Worm (Caenorhabditis elegans) whole organism, late embryonic: Measurements from ENCODE around the gene nhr-243.

Experiments
- C38D4.7 ChIP-seq: fragments of 200-800 bp; sonication (Bioruptor generic); optimal IDR thresholded peaks from 2 replicates; lab custom pipeline; 2018; ENCODE audit warnings: mild to moderate bottlenecking, missing genetic modification characterization, moderate library complexity, missing compliant biosample characterization
- K09A11.1 ChIP-seq: sonication (generic microtip); optimal IDR thresholded peaks from 2 replicates; lab custom pipeline; 2017; ENCODE audit warnings: antibody characterized with exemption, mild to moderate bottlenecking, missing genetic modification characterization, missing compliant biosample characterization; ENCODE audit not compliant: insufficient read depth
- T23F11.4 ChIP-seq: fragments of 200-800 bp; sonication (Bioruptor generic); optimal IDR thresholded peaks from 2 replicates; lab custom pipeline; 2018; ENCODE audit warnings: mild to moderate bottlenecking, missing genetic modification characterization, missing compliant biosample characterization
- ceh-14 ChIP-seq: sonication (generic microtip); optimal IDR thresholded peaks from 2 replicates; lab custom pipeline; 2016; ENCODE audit warnings: missing genotype, missing genetic modification characterization, missing compliant biosample characterization
- ceh-18 ChIP-seq: sonication (generic microtip); optimal IDR thresholded peaks from 2 replicates; lab custom pipeline; 2016; ENCODE audit warnings: missing genetic modification characterization, missing compliant biosample characterization
- ceh-19 ChIP-seq: fragments of 200-800 bp; sonication (Bioruptor generic); optimal IDR thresholded peaks from 2 replicates; lab custom pipeline; 2018; ENCODE audit warnings: mild to moderate bottlenecking, missing genetic modification characterization, missing compliant biosample characterization
- ceh-24 ChIP-seq: sonication (generic microtip); optimal IDR thresholded peaks from 2 replicates; lab custom pipeline; 2016; ENCODE audit warnings: mild to moderate bottlenecking, missing genetic modification characterization, missing compliant biosample characterization
- ceh-30 ChIP-seq: fragments of 150-350 bp; optimal IDR thresholded peaks from 2 replicates; lab custom pipeline; 2014; ENCODE audit warnings: missing biosample characterization, missing genetic modification characterization
- ceh-31 ChIP-seq: sonication (generic microtip); optimal IDR thresholded peaks from 2 replicates; lab custom pipeline; 2016; ENCODE audit warnings: missing genetic modification characterization, missing compliant biosample characterization
- ceh-34 ChIP-seq: sonication (generic microtip); optimal IDR thresholded peaks from 2 replicates; lab custom pipeline; 2016; ENCODE audit warnings: mild to moderate bottlenecking, missing genetic modification characterization, missing compliant biosample characterization
- ceh-48 ChIP-seq: sonication (generic microtip); optimal IDR thresholded peaks from 2 replicates; lab custom pipeline; 2016; ENCODE audit warnings: missing genetic modification characterization, inconsistent platforms, missing compliant biosample characterization
- che-1 ChIP-seq: sonication (generic microtip); optimal IDR thresholded peaks from 2 replicates; lab custom pipeline; 2016; ENCODE audit warnings: mild to moderate bottlenecking, missing genetic modification characterization, missing compliant biosample characterization
- dmd-4 ChIP-seq: sonication (generic microtip); optimal IDR thresholded peaks from 2 replicates; lab custom pipeline; 2016; ENCODE audit warnings: borderline replicate concordance, missing genetic modification characterization, missing compliant biosample characterization
- elt-2 ChIP-seq: sonication (generic microtip); optimal IDR thresholded peaks from 2 replicates; lab custom pipeline; 2016; ENCODE audit warnings: missing genetic modification reagents, missing genetic modification characterization, missing compliant biosample characterization
- elt-4 ChIP-seq: sonication (generic microtip); optimal IDR thresholded peaks from 2 replicates; lab custom pipeline; 2016; ENCODE audit warnings: missing genetic modification characterization, missing compliant biosample characterization
- eyg-1 ChIP-seq: sonication (generic microtip); optimal IDR thresholded peaks from 2 replicates; lab custom pipeline; 2016; ENCODE audit warnings: missing genotype, missing genetic modification characterization, missing compliant biosample characterization
- gmeb-2 ChIP-seq: sonication (generic microtip); optimal IDR thresholded peaks from 2 replicates; lab custom pipeline; 2016; ENCODE audit warnings: missing genetic modification characterization, inconsistent platforms, missing compliant biosample characterization
- hlh-13 ChIP-seq: fragments of 200-800 bp; sonication (Bioruptor generic); optimal IDR thresholded peaks from 2 replicates; lab custom pipeline; 2018; ENCODE audit warnings: mild to moderate bottlenecking, missing genetic modification characterization, missing compliant biosample characterization
- hlh-15 ChIP-seq: sonication (generic microtip); optimal IDR thresholded peaks from 2 replicates; lab custom pipeline; 2016; ENCODE audit warnings: missing genetic modification characterization, missing compliant biosample characterization
- hlh-6 ChIP-seq: sonication (generic microtip); optimal IDR thresholded peaks from 2 replicates; lab custom pipeline; 2016; ENCODE audit warnings: missing genotype, missing genetic modification characterization, missing compliant biosample characterization
- hlh-8 ChIP-seq: sonication (generic microtip); optimal IDR thresholded peaks from 2 replicates; lab custom pipeline; 2016; ENCODE audit warnings: missing genotype, missing genetic modification characterization, missing compliant biosample characterization
- lim-6 ChIP-seq: sonication (generic microtip); optimal IDR thresholded peaks from 2 replicates; lab custom pipeline; 2016; ENCODE audit warnings: missing genetic modification characterization, missing compliant biosample characterization
- lin-11 ChIP-seq: fragments of 200-800 bp; sonication (Bioruptor generic); optimal IDR thresholded peaks from 2 replicates; lab custom pipeline; 2018; ENCODE audit warnings: mild to moderate bottlenecking, missing genetic modification characterization, missing compliant biosample characterization
- madf-2 ChIP-seq: sonication (generic microtip); optimal IDR thresholded peaks from 2 replicates; lab custom pipeline; 2017; ENCODE audit warnings: missing genetic modification characterization, missing compliant biosample characterization
- mec-3 ChIP-seq: sonication (generic microtip); optimal IDR thresholded peaks from 2 replicates; lab custom pipeline; 2016; ENCODE audit warnings: borderline replicate concordance, missing genetic modification characterization, missing compliant biosample characterization
- nhr-11 ChIP-seq: fragments of 150-350 bp; optimal IDR thresholded peaks from 2 replicates; lab custom pipeline; 2014; ENCODE audit warnings: missing biosample characterization, missing genetic modification characterization
- npax-4 ChIP-seq: sonication (generic microtip); optimal IDR thresholded peaks from 2 replicates; lab custom pipeline; 2016; ENCODE audit warnings: missing genetic modification characterization, missing compliant biosample characterization
- odd-2 ChIP-seq: sonication (generic microtip); optimal IDR thresholded peaks from 2 replicates; lab custom pipeline; 2017; ENCODE audit warnings: antibody characterized with exemption, mild to moderate bottlenecking, missing genetic modification characterization, missing compliant biosample characterization
- pat-9 ChIP-seq: fragments of 200-800 bp; sonication (Bioruptor generic); optimal IDR thresholded peaks from 2 replicates; lab custom pipeline; 2018; ENCODE audit warnings: mild to moderate bottlenecking, missing genetic modification characterization, moderate library complexity, missing compliant biosample characterization
- pha-4 ChIP-seq: fragments of 150-350 bp; optimal IDR thresholded peaks from 2 replicates; lab custom pipeline; 2018; ENCODE audit warnings: missing biosample characterization, missing genetic modification reagents, missing genetic modification characterization
- pros-1 ChIP-seq: fragments of 150-350 bp; optimal IDR thresholded peaks from 2 replicates; lab custom pipeline; 2014; ENCODE audit warnings: missing biosample characterization, missing genetic modification reagents, missing genetic modification characterization
- ref-2 ChIP-seq: sonication (generic microtip); optimal IDR thresholded peaks from 2 replicates; lab custom pipeline; 2016; ENCODE audit warnings: missing genetic modification characterization, missing compliant biosample characterization
- rnt-1 ChIP-seq: sonication (generic microtip); optimal IDR thresholded peaks from 2 replicates; lab custom pipeline; 2016; ENCODE audit warnings: missing genetic modification characterization, missing compliant biosample characterization
- sdc-2 ChIP-seq: sonication (generic microtip); optimal IDR thresholded peaks from 2 replicates; lab custom pipeline; 2016; ENCODE audit warnings: missing genotype, missing genetic modification characterization, missing compliant biosample characterization
- unc-3 ChIP-seq, 2 experiments: fragments of 200-800 bp in 1 of 2; sonication (Bioruptor generic) in 1 of 2; sonication (generic microtip) in 1 of 2; conservative IDR thresholded peaks in 1 of 2; optimal IDR thresholded peaks in 1 of 2; 2 replicates each; pipeline versions ENCODE4 v1.3.6 to Lab custom; 2016 to 2022; ENCODE audit warnings: missing compliant biosample characterization in 2 of 2, missing genetic modification characterization in 2 of 2, missing genetic modification reagents in 1 of 2
- unc-42 ChIP-seq: sonication (generic microtip); optimal IDR thresholded peaks from 2 replicates; lab custom pipeline; 2016; ENCODE audit warnings: missing genotype, missing genetic modification characterization, missing compliant biosample characterization
- unc-55 ChIP-seq: sonication (generic microtip); optimal IDR thresholded peaks from 2 replicates; lab custom pipeline; 2017; ENCODE audit warnings: missing biosample characterization, missing genetic modification reagents, missing genetic modification characterization
- zip-5 ChIP-seq: sonication (generic microtip); optimal IDR thresholded peaks from 2 replicates; lab custom pipeline; 2016; ENCODE audit warnings: missing genetic modification characterization, missing compliant biosample characterization
- ztf-16 ChIP-seq: sonication (generic microtip); optimal IDR thresholded peaks from 2 replicates; lab custom pipeline; 2017; ENCODE audit warnings: missing genetic modification characterization, missing compliant biosample characterization

The nhr-243 gene

DNA sequence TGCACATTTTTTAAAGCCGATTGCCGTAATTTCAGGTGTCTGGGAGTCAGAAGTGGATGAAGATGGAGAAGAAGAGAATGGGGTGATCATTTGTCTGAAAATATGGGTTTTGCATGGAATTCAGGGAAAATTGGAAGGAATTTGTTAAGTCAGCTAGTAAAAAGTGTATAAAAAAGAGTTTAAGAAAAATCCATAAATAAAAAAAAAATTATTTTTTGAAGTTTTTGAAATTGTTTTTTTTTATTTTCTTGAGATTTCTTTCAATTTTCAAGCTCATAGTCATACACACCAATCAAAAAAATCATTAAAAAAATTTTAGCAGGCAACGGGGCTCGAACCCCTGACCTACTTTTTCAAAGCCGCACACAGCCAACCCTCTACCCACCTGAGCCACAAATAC lies at the start of gene nhr-243:
TSS of gene nhr-243 (minus strand) at position 101 of the 400 bp plus-strand sequence.
- TF ChIP-seq unc-55 (GFP tag; lab: Kevin White, UChicago) (no peak), hlh-8 (tag; lab: Kevin White, UChicago) (no peak), odd-2 (tag; lab: Kevin White, UChicago) (no peak), ceh-31 (tag; lab: Kevin White, UChicago) (no peak), lin-11 (tag; lab: Kevin White, UChicago) (no peak), ceh-34 (tag; lab: Kevin White, UChicago) (no peak), elt-2 (tag; lab: Kevin White, UChicago) (no peak), pha-4 (tag; lab: Kevin White, UChicago) (no peak), rnt-1 (tag; lab: Kevin White, UChicago) (no peak), zip-5 (tag; lab: Kevin White, UChicago) (no peak), ceh-19 (GFP tag; lab: Kevin White, UChicago) (no peak), C38D4.7 (GFP tag; lab: Kevin White, UChicago) (no peak), hlh-13 (no peak), che-1 (tag; lab: Kevin White, UChicago) (no peak), npax-4 (no peak)

DNA sequence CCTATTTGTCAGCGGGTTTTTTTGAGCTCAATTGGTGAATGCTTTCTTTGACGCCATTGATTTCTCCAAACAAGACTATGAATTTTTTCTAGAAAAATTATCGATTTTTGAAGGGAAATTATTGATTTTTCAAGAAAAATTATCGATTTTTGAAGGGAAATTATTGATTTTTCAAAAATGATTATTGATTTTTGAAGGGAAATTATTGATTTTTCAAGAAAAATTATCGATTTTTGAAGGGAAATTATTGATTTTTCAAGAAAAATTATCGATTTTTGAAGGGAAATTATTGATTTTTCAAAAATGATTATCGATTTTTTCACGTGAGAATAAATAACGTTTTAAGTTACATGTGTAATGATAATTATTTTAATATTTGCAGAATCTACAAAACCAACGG lies 40.5 kb upstream of the nhr-243 start:
- peak; percentile 53 for TF ChIP-seq ceh-48

DNA sequence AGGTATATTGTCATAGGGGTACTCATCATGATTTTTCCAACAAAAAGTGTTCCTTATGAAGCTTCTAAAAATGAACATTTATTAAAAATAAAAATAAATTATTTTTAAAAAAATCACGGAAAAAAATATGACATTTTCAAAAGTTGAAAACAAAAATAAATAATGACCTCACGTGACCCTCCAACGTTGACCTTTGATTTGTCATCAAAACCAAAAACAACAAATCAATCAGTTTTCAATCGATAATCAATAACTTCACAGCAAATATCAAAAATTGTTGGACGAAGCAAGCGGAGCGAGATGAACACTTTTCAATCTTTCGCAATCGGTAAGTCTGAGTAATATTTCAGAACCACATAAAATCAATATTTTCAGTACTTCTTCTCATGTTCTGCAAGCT lies 40.0 kb upstream of the nhr-243 start, which contains the start of gene Y80D3A.8:
TSS of gene Y80D3A.8 (plus strand) at position 301 of the 400 bp plus-strand sequence.
- TF ChIP-seq gmeb-2 (no peak), unc-55 (GFP tag; lab: Kevin White, UChicago) (no peak), hlh-15 (tag; lab: Kevin White, UChicago) (no peak), ceh-48 (no peak), ref-2 (no peak), nhr-11 (tag; lab: Kevin White, UChicago) (no peak), unc-42 (tag; lab: Kevin White, UChicago) (no peak), ceh-18 (tag; lab: Kevin White, UChicago) (no peak), ceh-31 (tag; lab: Kevin White, UChicago) (no peak), zip-5 (tag; lab: Kevin White, UChicago) (no peak), K09A11.1 (tag; lab: Kevin White, UChicago) (no peak), ceh-34 (tag; lab: Kevin White, UChicago) (no peak), C38D4.7 (GFP tag; lab: Kevin White, UChicago) (no peak), pros-1 (tag; lab: Kevin White, UChicago) (no peak), ztf-16 (tag; lab: Kevin White, UChicago) (no peak), dmd-4 (tag; lab: Kevin White, UChicago) (no peak), pat-9 (tag; lab: Kevin White, UChicago) (no peak)

DNA sequence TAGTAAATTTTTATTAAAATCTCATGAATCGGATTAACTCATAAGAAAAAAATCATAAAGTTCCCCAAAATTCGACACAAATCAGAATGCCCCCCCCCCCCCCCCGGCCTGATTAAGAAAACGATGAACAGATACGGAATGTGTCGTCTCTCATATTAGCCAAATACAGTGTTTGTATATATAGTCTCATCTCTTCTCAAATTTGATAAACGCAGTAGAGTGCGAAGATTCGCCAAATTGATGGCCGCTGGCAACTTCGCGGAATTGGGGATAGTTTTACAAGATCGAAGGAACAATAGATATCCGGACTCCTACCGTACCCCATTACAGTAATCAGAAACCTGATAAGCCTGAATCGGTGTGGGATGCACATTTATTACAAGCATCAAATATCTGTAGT lies 37.2 kb upstream of the nhr-243 start:
- TF ChIP-seq T23F11.4 (GFP tag; lab: Kevin White, UChicago) (no peak), ceh-14 (tag; lab: Kevin White, UChicago) (no peak), gmeb-2 (no peak), elt-4 (tag; lab: Kevin White, UChicago) (no peak), mec-3 (no peak), ref-2 (no peak), eyg-1 (tag; lab: Kevin White, UChicago) (no peak), unc-3 (GFP tag; conservative IDR thresholded peaks at IDR 0.05; lab: Robert Waterston, UW) (no peak), unc-3 (tag; optimal IDR thresholded peaks at IDR 0.05; lab: Kevin White, UChicago) (no peak), lim-6 (no peak), hlh-15 (tag; lab: Kevin White, UChicago) (no peak), hlh-8 (tag; lab: Kevin White, UChicago) (no peak), madf-2 (tag; lab: Kevin White, UChicago) (no peak), pha-4 (tag; lab: Kevin White, UChicago) (no peak), sdc-2 (no peak), ceh-24 (no peak), hlh-6 (tag; lab: Kevin White, UChicago) (no peak), rnt-1 (tag; lab: Kevin White, UChicago) (no peak), ceh-30 (tag; lab: Kevin White, UChicago) (no peak)
- TF ChIP-seq, all 69 proteins: peak for 0
